Fruit fly (Drosophila melanogaster) S2 (cell line): ENCODE measurements around the gene pont.

Experiments
- CG8478 ChIP-seq: fragments of >200 bp; optimal IDR thresholded peaks from 2 replicates; lab custom pipeline; 2018
- CTCF ChIP-seq, 2 experiments: fragments of >200 bp; optimal IDR thresholded peaks; 2 replicates each; lab custom pipeline; 2018

DNA sequence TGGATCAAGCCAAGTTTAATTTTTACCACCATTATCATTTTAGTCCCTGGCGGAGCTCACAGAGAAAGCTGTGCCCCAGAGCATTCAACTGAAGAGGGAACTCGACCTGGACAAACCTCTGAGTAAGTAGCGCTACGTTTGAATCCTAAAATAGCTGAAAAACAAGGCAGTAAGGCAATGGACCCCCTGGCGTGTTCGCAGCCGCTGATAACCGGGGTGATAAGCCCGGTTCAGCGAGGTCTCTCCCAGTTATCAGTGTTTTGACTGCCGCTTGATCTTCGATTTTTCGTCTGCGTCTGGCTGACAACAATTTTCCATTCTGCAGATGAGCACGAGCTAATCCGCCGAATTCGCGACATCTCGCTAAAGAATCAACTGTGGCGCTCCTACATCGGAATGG is 10.1 kb upstream of the pont start:
- TF ChIP-seq CTCF (optimal IDR thresholded peaks at IDR 0.05; lab: Kevin White, UChicago) (no peak), CG8478 (no peak)
